Fruit fly (Drosophila melanogaster): ENCODE measurements around the gene Edem2.

The Edem2 gene

DNA sequence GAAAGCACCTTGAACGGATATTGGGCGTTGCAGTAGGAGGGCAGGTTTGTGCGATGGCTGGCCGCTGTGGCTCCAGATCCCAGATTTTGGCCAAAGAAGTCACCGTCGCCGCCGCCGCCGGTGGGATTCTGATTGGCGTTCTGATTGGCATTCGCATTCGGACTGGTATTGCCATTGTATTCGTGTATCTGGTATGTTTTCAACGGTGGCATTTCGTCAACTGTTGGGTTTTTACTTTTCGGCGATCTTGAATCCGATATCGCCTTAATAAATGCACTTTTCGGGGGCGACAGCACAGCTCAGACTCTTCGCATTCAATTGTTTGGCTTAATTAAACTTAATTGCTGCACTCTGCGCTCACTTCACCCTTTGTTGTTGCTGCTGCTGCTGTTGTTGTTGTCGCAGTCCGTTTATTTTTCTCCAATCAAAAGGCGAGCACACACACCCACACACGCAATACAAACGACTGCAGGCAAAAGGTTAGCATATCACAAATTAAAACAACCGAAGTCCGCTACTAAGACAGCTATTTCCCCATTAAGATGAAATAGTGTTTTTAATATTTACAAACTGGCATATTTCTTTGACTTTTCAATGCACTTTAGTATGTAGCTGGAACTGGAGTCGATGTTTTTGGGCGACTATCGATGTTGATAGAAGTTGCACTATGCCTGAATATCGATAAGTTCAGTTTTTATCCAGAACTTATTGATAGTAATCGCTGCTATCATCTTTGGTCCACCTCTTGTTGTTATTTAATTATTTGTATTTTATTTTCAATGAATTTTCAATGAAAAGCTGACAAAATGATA, 27.5 kb downstream of the Edem2 start, which contains the start of the genes CG9426 and mRF1 (continued):
- TF ChIP-seq chinmo (GFP tag; IDR thresholded peaks at IDR 0.05; ENCODE audit: partially characterized antibody) = peak; percentile 98
- TF ChIP-seq cad (GFP tag; optimal IDR thresholded peaks at IDR 0.05) = no peak
- TF ChIP-seq ham (GFP tag; IDR thresholded peaks at IDR 0.05) = no peak
- peak; percentile 94 for TF ChIP-seq CG14860 (GFP tag; IDR thresholded peaks at IDR 0.05; ENCODE audit: partially characterized antibody)
- no peak for TF ChIP-seq Six4 (GFP tag; optimal IDR thresholded peaks at IDR 0.05)
- TF ChIP-seq Usf (GFP tag; optimal IDR thresholded peaks at IDR 0.05) = no peak
- peak; percentile 6 for TF ChIP-seq CG13296 (GFP tag; optimal IDR thresholded peaks at IDR 0.05)
- TF ChIP-seq bigmax (GFP tag; optimal IDR thresholded peaks at IDR 0.05) = no peak
- TF ChIP-seq en (GFP tag; optimal IDR thresholded peaks at IDR 0.05) = no peak
- TF ChIP-seq kah (GFP tag; optimal IDR thresholded peaks at IDR 0.05) = no peak
- TF ChIP-seq Ets65A (GFP tag) = no peak
- TF ChIP-seq ftz-f1 (GFP tag; optimal IDR thresholded peaks at IDR 0.05) = no peak
- no peak for TF ChIP-seq da (GFP tag; optimal IDR thresholded peaks at IDR 0.05)
- TF ChIP-seq CG16815 (GFP tag; optimal IDR thresholded peaks at IDR 0.05) = no peak
- TF ChIP-seq CG10431 (GFP tag; optimal IDR thresholded peaks at IDR 0.05) = no peak
- TF ChIP-seq Nf-YC (tag; optimal IDR thresholded peaks at IDR 0.05) = peak; percentile 90
- TF ChIP-seq unc-4 (GFP tag; IDR thresholded peaks at IDR 0.05; ENCODE audit: partially characterized antibody) = peak; percentile 98
- peak; percentile 58 for TF ChIP-seq CG14710 (tag; optimal IDR thresholded peaks at IDR 0.05)
- TF ChIP-seq so (GFP tag; IDR thresholded peaks at IDR 0.05) = no peak
- TF ChIP-seq mam (GFP tag; optimal IDR thresholded peaks at IDR 0.05) = peak; percentile 23
- TF ChIP-seq C15 (GFP tag; IDR thresholded peaks at IDR 0.05) = no peak
- peak; percentile 13 for TF ChIP-seq CG33213 (GFP tag; optimal IDR thresholded peaks at IDR 0.05)
- no peak for TF ChIP-seq CG3163 (GFP tag; optimal IDR thresholded peaks at IDR 0.05)
- TF ChIP-seq CG43689 (GFP tag; IDR thresholded peaks at IDR 0.05) = no peak
- TF ChIP-seq jumu (GFP tag; optimal IDR thresholded peaks at IDR 0.05) = no peak
- TF ChIP-seq dm (GFP tag; optimal IDR thresholded peaks at IDR 0.05) = peak; percentile 24
- TF ChIP-seq Atf3 (GFP tag; optimal IDR thresholded peaks at IDR 0.05) = no peak
- TF ChIP-seq CG17829 (tag; optimal IDR thresholded peaks at IDR 0.05) = peak; percentile 61
- peak; percentile 45; the same call in 1 of the 2 replicates for TF ChIP-seq CG6272 (GFP tag; IDR thresholded peaks at IDR 0.05)
- TF ChIP-seq CG3407 (GFP tag; optimal IDR thresholded peaks at IDR 0.05) = no peak
- no peak for TF ChIP-seq az2 (GFP tag; optimal IDR thresholded peaks at IDR 0.05)
- peak; percentile 94 for TF ChIP-seq CG15514 (GFP tag; optimal IDR thresholded peaks at IDR 0.05)
- TF ChIP-seq sisA (GFP tag; IDR thresholded peaks at IDR 0.05) = no peak
- TF ChIP-seq Ravus (GFP tag; IDR thresholded peaks at IDR 0.05) = no peak
- TF ChIP-seq CG31365 (tag; optimal IDR thresholded peaks at IDR 0.05) = no peak
- no peak for TF ChIP-seq HLH54F (GFP tag; optimal IDR thresholded peaks at IDR 0.05)
- TF ChIP-seq Jarid2 (GFP tag; optimal IDR thresholded peaks at IDR 0.05) = peak; percentile 7

DNA sequence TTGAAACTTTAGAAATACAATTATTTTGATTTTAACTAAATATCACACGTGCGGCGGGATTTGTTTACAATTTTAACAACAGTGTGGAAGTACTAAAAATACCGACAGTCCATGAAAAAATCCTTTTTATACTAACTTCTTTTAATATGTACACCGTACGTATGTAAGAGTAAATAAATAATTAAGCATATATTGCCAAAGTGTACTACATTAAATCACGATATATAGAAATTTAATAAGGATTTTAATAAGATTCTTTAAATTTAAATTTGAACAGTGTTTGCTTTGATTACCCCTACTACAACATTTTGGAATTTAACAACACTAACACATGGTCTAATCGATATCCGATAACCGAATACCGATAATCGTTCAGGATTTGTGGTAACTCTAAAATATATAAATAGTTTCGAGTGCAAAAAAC, 30.2 kb downstream of the Edem2 start, which contains the start of the genes Ski6 and CG16812:
Gene Ski6 (minus strand): TSS at position 205 of the 424 bp plus-strand sequence.
Gene CG16812 (plus strand): TSS at position 363 of the 424 bp plus-strand sequence.
- TF ChIP-seq Fer1 (GFP tag; optimal IDR thresholded peaks at IDR 0.05) (no peak), bcd (GFP tag; optimal IDR thresholded peaks at IDR 0.05) (peak; percentile 49), CG5953 (GFP tag; IDR thresholded peaks at IDR 0.05) (no peak), Nf-YC (tag; optimal IDR thresholded peaks at IDR 0.05) (no peak), Doc3 (GFP tag; IDR thresholded peaks at IDR 0.05; ENCODE audit: partially characterized antibody) (no peak; the same call in 2 of the 3 replicates), CG10462 (GFP tag; optimal IDR thresholded peaks at IDR 0.05) (peak; percentile 40), CG11504 (tag; optimal IDR thresholded peaks at IDR 0.05) (no peak), crp (GFP tag; optimal IDR thresholded peaks at IDR 0.05) (peak in 1 of 2 experiments; percentile 62), exex (tag; optimal IDR thresholded peaks at IDR 0.05) (no peak), pan (optimal IDR thresholded peaks at IDR 0.05) (no peak), pan (GFP tag; optimal IDR thresholded peaks at IDR 0.05 in 1 of 2, IDR thresholded peaks at IDR 0.05 in 1 of 2) (peak in 1 of 2 experiments; percentile 67), Adf1 (GFP tag; IDR thresholded peaks at IDR 0.05) (no peak), CG17829 (tag; optimal IDR thresholded peaks at IDR 0.05) (peak; percentile 87), CG10147 (GFP tag; optimal IDR thresholded peaks at IDR 0.05) (no peak), CG14667 (GFP tag; IDR thresholded peaks at IDR 0.05) (no peak; the same call in 1 of the 2 replicates), fd3F (GFP tag; optimal IDR thresholded peaks at IDR 0.05) (peak; percentile 66)
